Fruit fly (Drosophila melanogaster): Measurements from ENCODE around the gene JhI-21.

JhI-21 gene

DNA sequence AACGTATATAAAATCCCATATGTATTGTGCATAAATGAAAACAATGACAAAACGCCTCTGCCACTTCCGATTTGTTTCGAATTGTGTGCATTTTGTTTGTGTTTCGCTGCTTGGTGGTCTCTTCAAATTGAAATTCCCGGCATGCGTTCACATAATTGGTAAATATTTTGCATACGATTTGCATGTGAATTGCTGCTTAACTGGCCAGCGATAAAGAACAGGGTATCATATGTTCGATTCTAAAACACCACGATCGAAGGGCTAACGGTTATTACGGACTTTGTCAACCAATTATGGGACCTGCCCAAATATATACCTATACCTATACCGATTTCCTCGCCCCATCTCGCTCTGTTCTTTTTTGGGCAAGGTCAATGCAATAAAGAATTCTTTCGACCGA, 27.7 kb downstream of the JhI-21 start (continued):
- TF ChIP-seq chinmo (GFP tag; IDR thresholded peaks at IDR 0.05; ENCODE audit: partially characterized antibody) (0 out of 4 replicates have a peak, but pooled peaks have one; percentile 34), CG10321 (GFP tag; IDR thresholded peaks at IDR 0.05) (no peak), cad (GFP tag; optimal IDR thresholded peaks at IDR 0.05) (no peak), CG13624 (GFP tag; optimal IDR thresholded peaks at IDR 0.05) (no peak), Gsc (GFP tag; IDR thresholded peaks at IDR 0.05) (no peak), chn (GFP tag; optimal IDR thresholded peaks at IDR 0.05) (no peak)

DNA sequence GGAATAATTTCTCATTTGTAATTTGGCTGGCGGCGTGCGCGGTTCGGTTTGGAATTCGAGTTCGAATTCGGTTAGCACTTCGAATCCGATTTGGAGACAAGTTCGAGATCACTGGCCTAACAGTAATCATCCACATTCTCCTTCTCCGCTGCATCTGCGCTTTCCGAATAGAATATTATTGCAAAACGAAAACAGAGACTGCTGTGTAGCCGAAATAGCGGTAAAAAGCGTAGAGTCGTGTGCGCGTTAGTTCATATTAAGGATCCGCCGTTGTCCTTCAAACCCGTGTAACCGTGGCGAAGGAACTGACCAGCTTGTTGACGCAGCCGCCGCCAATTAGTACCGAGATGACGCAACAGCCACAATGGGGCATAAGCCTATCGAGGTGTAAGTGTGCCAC, 28.4 kb downstream of the JhI-21 start, which contains the start of gene dmGlut:
Gene dmGlut (plus strand): TSS at position 4 of the 400 bp plus-strand sequence.
- TF ChIP-seq trem (tag; optimal IDR thresholded peaks at IDR 0.05) (no peak), CG18764 (GFP tag; optimal IDR thresholded peaks at IDR 0.05) (no peak), CG32772 (GFP tag; IDR thresholded peaks at IDR 0.05) (no peak), HLH54F (GFP tag; optimal IDR thresholded peaks at IDR 0.05) (no peak), CG3407 (GFP tag; optimal IDR thresholded peaks at IDR 0.05) (no peak), Ets65A (GFP tag) (peak; percentile 64), Jarid2 (GFP tag; optimal IDR thresholded peaks at IDR 0.05) (peak; percentile 23), ara (GFP tag; IDR thresholded peaks at IDR 0.05) (0 out of 2 replicates have a peak, but pooled peaks have one; percentile 5), Med (GFP tag) (peak; percentile 42), Optix (GFP tag; IDR thresholded peaks at IDR 0.05) (0 out of 3 replicates have a peak, but pooled peaks have one; percentile 19), bab2 (GFP tag; optimal IDR thresholded peaks at IDR 0.05) (no peak), Rx (GFP tag; IDR thresholded peaks at IDR 0.05) (no peak), crol (GFP tag; IDR thresholded peaks at IDR 0.05) (no peak)

dm6 chr2L:12026458-12027431, 29.1 kb downstream of the JhI-21 start:
- TF ChIP-seq CG14667 (GFP tag; IDR thresholded peaks at IDR 0.05), result peak; percentile 26
- TF ChIP-seq CG8281 (tag; optimal IDR thresholded peaks at IDR 0.05), result no peak
- TF ChIP-seq H2.0 (GFP tag; IDR thresholded peaks at IDR 0.05), result peak; percentile 52
- TF ChIP-seq CG10209 (GFP tag; optimal IDR thresholded peaks at IDR 0.05), result peak; percentile 70
- TF ChIP-seq CG6254 (GFP tag; optimal IDR thresholded peaks at IDR 0.05), result peak; percentile 11
- TF ChIP-seq bsh (GFP tag; optimal IDR thresholded peaks at IDR 0.05), result peak; percentile 4 to 47
- peak; percentile 0 for TF ChIP-seq CG6765 (GFP tag; optimal IDR thresholded peaks at IDR 0.05)
- no peak for TF ChIP-seq Fer1 (GFP tag; optimal IDR thresholded peaks at IDR 0.05)
- TF ChIP-seq schlank (tag; optimal IDR thresholded peaks at IDR 0.05), result no peak
- no peak for TF ChIP-seq eyg (GFP tag; optimal IDR thresholded peaks at IDR 0.05)
- TF ChIP-seq CG2875 (GFP tag; optimal IDR thresholded peaks at IDR 0.05), result no peak
- TF ChIP-seq gsb-n (tag; optimal IDR thresholded peaks at IDR 0.05), result no peak
- peak; percentile 43 for TF ChIP-seq Vsx1 (GFP tag; optimal IDR thresholded peaks at IDR 0.05)
- no peak for TF ChIP-seq MTF-1 (GFP tag; optimal IDR thresholded peaks at IDR 0.05; ENCODE audit: borderline replicate concordance)
- TF ChIP-seq CG10979 (tag; optimal IDR thresholded peaks at IDR 0.05), result peak; percentile 62
- peak; percentile 34 for TF ChIP-seq CG6654 (GFP tag; optimal IDR thresholded peaks at IDR 0.05)
- TF ChIP-seq Opbp (GFP tag; IDR thresholded peaks at IDR 0.05; ENCODE audit: partially characterized antibody), result no peak
- peak; percentile 63 for TF ChIP-seq CG11085 (GFP tag; IDR thresholded peaks at IDR 0.05)
- peak; percentile 57 for TF ChIP-seq fd96Cb (tag; optimal IDR thresholded peaks at IDR 0.05)
- TF ChIP-seq HLH54F (GFP tag; optimal IDR thresholded peaks at IDR 0.05), result peak; percentile 18
- TF ChIP-seq al (GFP tag; IDR thresholded peaks at IDR 0.05), result no peak
- peak; percentile 31; the same call in 1 of the 2 replicates for TF ChIP-seq crol (GFP tag; IDR thresholded peaks at IDR 0.05)
- TF ChIP-seq NfI (GFP tag; optimal IDR thresholded peaks at IDR 0.05), result peak; percentile 31
- TF ChIP-seq sd (tag; optimal IDR thresholded peaks at IDR 0.05), result peak; percentile 39
- no peak for TF ChIP-seq Trl (optimal IDR thresholded peaks at IDR 0.05)
- no peak for TF ChIP-seq Trl (GFP tag; optimal IDR thresholded peaks at IDR 0.05)
- no peak for TF ChIP-seq ERR (GFP tag; optimal IDR thresholded peaks at IDR 0.05)
- TF ChIP-seq CG7357 (GFP tag; IDR thresholded peaks at IDR 0.05), result 0 out of 3 replicates have a peak, but pooled peaks have one; percentile 27
- no peak for TF ChIP-seq ro (GFP tag; IDR thresholded peaks at IDR 0.05)
